Fruit fly (Drosophila melanogaster) whole organism, embryonic: ENCODE results near the gene MICU3.

ENCODE experiments used
- Antp ChIP-seq: fragments of 200-800 bp; sonication (Bioruptor generic); optimal IDR thresholded peaks from 3 replicates; lab custom pipeline; 2016; ENCODE audit warnings: missing biosample characterization, missing genetic modification characterization
- CG10321 ChIP-seq: fragments of 200-800 bp; sonication (Bioruptor generic); IDR thresholded peaks from 2 replicates; pipeline ENCODE4 v1.3.6; 2022; ENCODE audit warnings: missing biosample characterization, missing genetic modification characterization
- CG10431 ChIP-seq: fragments of 200-800 bp; sonication (Bioruptor generic); optimal IDR thresholded peaks from 3 replicates; lab custom pipeline; 2018; ENCODE audit warnings: missing biosample characterization, mild to moderate bottlenecking, missing genetic modification characterization
- CG12942 ChIP-seq: fragments of 200-800 bp; sonication (Bioruptor generic); optimal IDR thresholded peaks from 3 replicates; lab custom pipeline; 2016; ENCODE audit warnings: missing biosample characterization, missing genetic modification characterization
- CG13424 ChIP-seq: fragments of 200-800 bp; sonication (Bioruptor generic); optimal IDR thresholded peaks from 2 replicates; lab custom pipeline; 2019; ENCODE audit warnings: missing biosample characterization, mild to moderate bottlenecking, missing genetic modification characterization, moderate library complexity
- CG13775 ChIP-seq: fragments of 200-800 bp; sonication (Bioruptor generic); optimal IDR thresholded peaks from 3 replicates; lab custom pipeline; 2017; ENCODE audit warnings: missing biosample characterization, mild to moderate bottlenecking, missing genetic modification characterization
- CG14860 ChIP-seq: fragments of 200-800 bp; sonication (Bioruptor generic); IDR thresholded peaks from 3 replicates; pipeline ENCODE4 v1.3.6; 2022; ENCODE audit warnings: missing biosample characterization, missing genetic modification characterization; ENCODE audit not compliant: partially characterized antibody
- CG14965 ChIP-seq: fragments of 200-800 bp; sonication (Bioruptor generic); optimal IDR thresholded peaks from 2 replicates; lab custom pipeline; 2016; ENCODE audit warnings: missing biosample characterization, missing genetic modification characterization, borderline replicate concordance
- CG1529 ChIP-seq: fragments of 200-800 bp; sonication (Bioruptor generic); optimal IDR thresholded peaks from 3 replicates; lab custom pipeline; 2018; ENCODE audit warnings: missing biosample characterization, missing genetic modification characterization
- CG16815 ChIP-seq: fragments of 200-800 bp; sonication (Bioruptor generic); optimal IDR thresholded peaks from 3 replicates; lab custom pipeline; 2017; ENCODE audit warnings: missing biosample characterization, mild to moderate bottlenecking, missing genetic modification characterization
- CG16863 ChIP-seq: fragments of 200-800 bp; sonication (Bioruptor generic); optimal IDR thresholded peaks from 3 replicates; lab custom pipeline; 2016; ENCODE audit warnings: missing biosample characterization, missing genetic modification characterization
- CG17359 ChIP-seq: fragments of 200-800 bp; sonication (Bioruptor generic); optimal IDR thresholded peaks from 3 replicates; lab custom pipeline; 2018; ENCODE audit warnings: missing biosample characterization, mild to moderate bottlenecking, missing genetic modification characterization, moderate library complexity
- CG1832 ChIP-seq: fragments of 200-800 bp; sonication (Bioruptor generic); optimal IDR thresholded peaks from 2 replicates; lab custom pipeline; 2017; ENCODE audit warnings: missing biosample characterization, mild to moderate bottlenecking, missing genetic modification characterization, inconsistent platforms
- CG2199 ChIP-seq: fragments of 200-800 bp; sonication (Bioruptor generic); IDR thresholded peaks from 3 replicates; pipeline ENCODE4 v1.3.6; 2022; ENCODE audit warnings: missing biosample characterization, missing genetic modification characterization
- CG2875 ChIP-seq: fragments of 200-800 bp; sonication (Bioruptor generic); optimal IDR thresholded peaks from 2 replicates; lab custom pipeline; 2017; ENCODE audit warnings: missing biosample characterization, mild to moderate bottlenecking, missing genetic modification characterization, missing genetic modification reagents
- CG30020 ChIP-seq: fragments of 200-800 bp; optimal IDR thresholded peaks from 2 replicates; lab custom pipeline; 2019; ENCODE audit warnings: missing biosample characterization, mild to moderate bottlenecking, missing genetic modification characterization, moderate library complexity
- CG3726 ChIP-seq: fragments of 200-800 bp; sonication (Bioruptor generic); IDR thresholded peaks from 3 replicates; pipeline ENCODE4, ENCODE4 v1.3.6; 2022; ENCODE audit warnings: missing biosample characterization, missing genetic modification characterization
- CG5180 ChIP-seq: fragments of 200-800 bp; sonication (Bioruptor generic); optimal IDR thresholded peaks from 3 replicates; lab custom pipeline; 2017; ENCODE audit warnings: missing biosample characterization, missing genetic modification characterization, mild to moderate bottlenecking, moderate library complexity, missing genetic modification reagents
- CG5245 ChIP-seq: fragments of 200-800 bp; sonication (Bioruptor generic); optimal IDR thresholded peaks from 3 replicates; lab custom pipeline; 2016; ENCODE audit warnings: missing biosample characterization, missing genetic modification characterization
- CG7963 ChIP-seq: fragments of 200-800 bp; sonication (Bioruptor generic); IDR thresholded peaks from 3 replicates; pipeline ENCODE4 v1.3.6; 2022; ENCODE audit warnings: missing biosample characterization, missing genetic modification characterization; ENCODE audit not compliant: partially characterized antibody
- CG8281 ChIP-seq: fragments of 200-800 bp; sonication (Bioruptor generic); optimal IDR thresholded peaks from 2 replicates; lab custom pipeline; 2018; ENCODE audit warnings: missing biosample characterization, mild to moderate bottlenecking, missing genetic modification characterization, moderate library complexity
- Doc2 ChIP-seq: fragments of 200-800 bp; sonication (Bioruptor generic); IDR thresholded peaks from 2 replicates; pipeline ENCODE4 v1.3.6; 2022; ENCODE audit warnings: missing biosample characterization, missing genetic modification characterization
- Hsf ChIP-seq: fragments of 200-800 bp; sonication (Bioruptor generic); optimal IDR thresholded peaks from 3 replicates; lab custom pipeline; 2016; ENCODE audit warnings: missing biosample characterization, missing genetic modification characterization
- MBD-R2 ChIP-seq: fragments of 200-800 bp; sonication (Bioruptor generic); IDR thresholded peaks from 2 replicates; pipeline ENCODE4 v1.3.6; 2022; ENCODE audit warnings: missing biosample characterization, missing genetic modification characterization
- NFAT ChIP-seq: fragments of 200-800 bp; sonication (Bioruptor generic); IDR thresholded peaks from 2 replicates; pipeline ENCODE4 v1.3.6; 2022; ENCODE audit warnings: missing biosample characterization, missing genetic modification characterization
- Nf-YB ChIP-seq: fragments of 200-800 bp; sonication (Bioruptor generic); optimal IDR thresholded peaks from 3 replicates; lab custom pipeline; 2019; ENCODE audit warnings: missing biosample characterization, mild to moderate bottlenecking, missing genetic modification characterization, moderate library complexity
- Rfx ChIP-seq: fragments of 200-800 bp; sonication (Bioruptor generic); IDR thresholded peaks from 2 replicates; pipeline ENCODE4 v1.3.6; 2022; ENCODE audit warnings: missing biosample characterization, missing genetic modification characterization
- Side ChIP-seq: fragments of 200-800 bp; sonication (Bioruptor generic); optimal IDR thresholded peaks from 2 replicates; lab custom pipeline; 2016; ENCODE audit warnings: missing biosample characterization, missing genetic modification characterization
- Six4 ChIP-seq: fragments of 200-800 bp; sonication (Bioruptor generic); optimal IDR thresholded peaks from 2 replicates; lab custom pipeline; 2016; ENCODE audit warnings: missing biosample characterization, missing genetic modification characterization
- Vsx1 ChIP-seq: fragments of 200-800 bp; sonication (Bioruptor generic); optimal IDR thresholded peaks from 2 replicates; lab custom pipeline; 2017; ENCODE audit warnings: missing biosample characterization, mild to moderate bottlenecking, missing genetic modification characterization, missing genetic modification reagents
- Xrp1 ChIP-seq: fragments of 200-800 bp; sonication (Bioruptor generic); IDR thresholded peaks from 2 replicates; pipeline ENCODE4 v1.3.6; 2022; ENCODE audit warnings: missing biosample characterization, missing genetic modification characterization
- aop ChIP-seq: fragments of 200-800 bp; sonication (Bioruptor generic); IDR thresholded peaks from 2 replicates; pipeline ENCODE4 v1.3.6; 2022; ENCODE audit warnings: missing biosample characterization, missing genetic modification characterization
- az2 ChIP-seq: fragments of 200-800 bp; sonication (Bioruptor generic); optimal IDR thresholded peaks from 3 replicates; lab custom pipeline; 2016; ENCODE audit warnings: missing biosample characterization, missing genetic modification characterization
- bcd ChIP-seq: fragments of 200-800 bp; sonication (Bioruptor generic); optimal IDR thresholded peaks from 2 replicates; lab custom pipeline; 2017; ENCODE audit warnings: missing biosample characterization, mild to moderate bottlenecking, missing genetic modification characterization
- btn ChIP-seq: fragments of 200-800 bp; sonication (Bioruptor generic); optimal IDR thresholded peaks from 2 replicates; lab custom pipeline; 2016; ENCODE audit warnings: missing biosample characterization, missing genetic modification characterization
- cad ChIP-seq: fragments of >200 bp; optimal IDR thresholded peaks from 2 replicates; lab custom pipeline; 2017; ENCODE audit warnings: missing biosample characterization, missing genetic modification characterization
- chif ChIP-seq, 2 experiments: fragments of 200-800 bp; sonication (Bioruptor generic); optimal IDR thresholded peaks; 3 replicates each; lab custom pipeline; 2016; ENCODE audit warnings: missing biosample characterization in 2 of 2, missing genetic modification characterization in 2 of 2
- ci ChIP-seq: fragments of 200-800 bp; sonication (Bioruptor generic); IDR thresholded peaks from 3 replicates; pipeline ENCODE4 v1.3.6; 2022; ENCODE audit warnings: missing biosample characterization, missing genetic modification characterization
- dpn ChIP-seq, 2 experiments: fragments of 200-800 bp; sonication (Bioruptor generic); optimal IDR thresholded peaks; 3 replicates each; lab custom pipeline; 2016; ENCODE audit warnings: missing biosample characterization in 2 of 2, missing genetic modification characterization in 2 of 2
- ftz-f1 ChIP-seq: fragments of 200-800 bp; sonication (Bioruptor generic); optimal IDR thresholded peaks from 2 replicates; lab custom pipeline; 2016; ENCODE audit warnings: missing biosample characterization, missing genetic modification characterization
- her ChIP-seq: fragments of 200-800 bp; sonication (Bioruptor generic); optimal IDR thresholded peaks from 2 replicates; lab custom pipeline; 2016; ENCODE audit warnings: missing biosample characterization, missing genetic modification characterization
- inv ChIP-seq: fragments of 200-800 bp; sonication (Bioruptor generic); IDR thresholded peaks from 2 replicates; pipeline ENCODE4 v1.3.6; 2022; ENCODE audit warnings: missing biosample characterization, missing genetic modification characterization; ENCODE audit not compliant: partially characterized antibody
- klu ChIP-seq: fragments of 200-800 bp; sonication (Bioruptor generic); IDR thresholded peaks from 2 replicates; pipeline ENCODE4 v1.3.6; 2022; ENCODE audit warnings: missing biosample characterization, missing genetic modification characterization
- lmd ChIP-seq: fragments of 200-800 bp; sonication (Bioruptor generic); IDR thresholded peaks from 2 replicates; pipeline ENCODE4 v1.3.6; 2022; ENCODE audit warnings: missing biosample characterization, missing genetic modification characterization
- luna ChIP-seq: fragments of 200-800 bp; sonication (Bioruptor generic); optimal IDR thresholded peaks from 2 replicates; lab custom pipeline; 2016; ENCODE audit warnings: missing biosample characterization, missing genetic modification characterization
- peb ChIP-seq: fragments of 200-800 bp; sonication (Bioruptor generic); IDR thresholded peaks from 2 replicates; pipeline ENCODE4 v1.3.6; 2022; ENCODE audit warnings: missing biosample characterization, missing genetic modification characterization
- run ChIP-seq: fragments of 200-800 bp; sonication (Bioruptor generic); optimal IDR thresholded peaks from 3 replicates; lab custom pipeline; 2018; ENCODE audit warnings: missing biosample characterization, mild to moderate bottlenecking, missing genetic modification characterization
- salm ChIP-seq: fragments of 200-800 bp; sonication (Bioruptor generic); optimal IDR thresholded peaks from 2 replicates; lab custom pipeline; 2018; ENCODE audit warnings: missing biosample characterization, mild to moderate bottlenecking, missing genetic modification characterization
- seq ChIP-seq: fragments of 200-800 bp; sonication (Bioruptor generic); IDR thresholded peaks from 2 replicates; pipeline ENCODE4 v1.3.6; 2022; ENCODE audit warnings: missing biosample characterization, missing genetic modification characterization
- trem ChIP-seq: fragments of 200-800 bp; optimal IDR thresholded peaks from 3 replicates; lab custom pipeline; 2019; ENCODE audit warnings: missing biosample characterization, mild to moderate bottlenecking, missing genetic modification characterization, moderate library complexity

The MICU3 gene

dm6 chr3R:19875118-19875887, 28.2 kb downstream of the MICU3 start, which contains the start of gene Mrp5 (continued):
- no peak for TF ChIP-seq CG3726 (GFP tag; lab: Robert Waterston, UW)
- TF ChIP-seq inv: no peak
- TF ChIP-seq ftz-f1 (GFP tag; lab: Kevin White, UChicago): no peak
- no peak for TF ChIP-seq seq
- peak; percentile 64 for TF ChIP-seq Xrp1 (GFP tag; lab: Robert Waterston, UW)
- TF ChIP-seq Vsx1 (GFP tag; lab: Kevin White, UChicago): no peak
- peak; percentile 48 for TF ChIP-seq CG17359 (tag; lab: Kevin White, UChicago)
- TF ChIP-seq MBD-R2 (GFP tag; lab: Robert Waterston, UW): no peak; the same call in 1 of the 2 replicates
- peak; percentile 11 for TF ChIP-seq CG5180 (GFP tag; lab: Kevin White, UChicago)
- no peak for TF ChIP-seq btn (GFP tag; lab: Kevin White, UChicago)
- no peak for TF ChIP-seq Side (GFP tag; lab: Kevin White, UChicago)
- no peak for TF ChIP-seq luna (GFP tag; lab: Kevin White, UChicago)
- no peak for TF ChIP-seq CG14860
- TF ChIP-seq ci: peak; percentile 76
- TF ChIP-seq CG16815 (GFP tag; lab: Kevin White, UChicago): no peak
- 0 out of 2 replicates have a peak, but pooled peaks have one; percentile 33 for TF ChIP-seq CG10321
- TF ChIP-seq CG30020: no peak
- no peak for TF ChIP-seq CG7963
- peak; percentile 51; the same call in 1 of the 2 replicates for TF ChIP-seq NFAT (GFP tag; lab: Robert Waterston, UW)
- no peak for TF ChIP-seq cad (GFP tag; lab: Kevin White, UChicago)
- TF ChIP-seq CG8281 (tag; lab: Kevin White, UChicago): no peak
- TF ChIP-seq peb (GFP tag; lab: Robert Waterston, UW): 0 out of 2 replicates have a peak, but pooled peaks have one; percentile 12
- TF ChIP-seq CG1529: no peak
- no peak for TF ChIP-seq salm
- no peak for TF ChIP-seq Doc2 (GFP tag; lab: Robert Waterston, UW)
- TF ChIP-seq CG13424: peak; percentile 26
- peak; percentile 26 to 46 for TF ChIP-seq dpn (GFP tag; optimal IDR thresholded peaks at IDR 0.05; lab: Kevin White, UChicago)
- peak; percentile 23 for TF ChIP-seq CG12942
- peak; percentile 65 for TF ChIP-seq lmd (GFP tag; lab: Robert Waterston, UW)
- TF ChIP-seq CG14965 (GFP tag; lab: Kevin White, UChicago): no peak
- no peak for TF ChIP-seq CG10431
- no peak for TF ChIP-seq CG5245 (GFP tag; lab: Kevin White, UChicago)
- TF ChIP-seq CG1832 (GFP tag; lab: Kevin White, UChicago): no peak
- no peak for TF ChIP-seq CG2875
- no peak for TF ChIP-seq chif (GFP tag; optimal IDR thresholded peaks at IDR 0.05; lab: Kevin White, UChicago)
- TF ChIP-seq az2 (GFP tag; lab: Kevin White, UChicago): peak; percentile 40
- TF ChIP-seq klu: no peak
- no peak for TF ChIP-seq run (tag; lab: Kevin White, UChicago)
- TF ChIP-seq CG13775 (GFP tag; lab: Kevin White, UChicago): peak; percentile 51
- peak; percentile 77 for TF ChIP-seq Rfx
- TF ChIP-seq aop (GFP tag; lab: Robert Waterston, UW): peak; percentile 49; the same call in 1 of the 2 replicates
- no peak for TF ChIP-seq CG2199
- TF ChIP-seq Six4 (GFP tag; lab: Kevin White, UChicago): no peak
- no peak for TF ChIP-seq her
- no peak for TF ChIP-seq Antp
- TF ChIP-seq Hsf: peak; percentile 7
- TF ChIP-seq trem (tag; lab: Kevin White, UChicago): no peak
- peak; percentile 15 for TF ChIP-seq bcd (GFP tag; lab: Kevin White, UChicago)
- TF ChIP-seq Nf-YB (GFP tag; lab: Kevin White, UChicago): peak; percentile 4
- TF ChIP-seq CG16863 (GFP tag; lab: Kevin White, UChicago): no peak
